Worm (Caenorhabditis elegans) whole organism, early embryonic: ENCODE results near the gene dpf-2.

Experiments
- B0310.2 ChIP-seq: sonication (generic microtip); optimal IDR thresholded peaks from 2 replicates; lab custom pipeline; 2016; ENCODE audit warnings: mild to moderate bottlenecking, missing genetic modification characterization, missing compliant biosample characterization
- F13C5.2 ChIP-seq: sonication (generic microtip); optimal IDR thresholded peaks from 2 replicates; lab custom pipeline; 2017; ENCODE audit warnings: mild to moderate bottlenecking, missing genetic modification characterization, inconsistent platforms, missing compliant biosample characterization
- aly-1 ChIP-seq: sonication (generic microtip); optimal IDR thresholded peaks from 2 replicates; lab custom pipeline; 2016; ENCODE audit warnings: missing genetic modification characterization, missing compliant biosample characterization
- ama-1 ChIP-seq: fragments of 150-350 bp; optimal IDR thresholded peaks from 2 replicates; lab custom pipeline; 2014
- ceh-13 ChIP-seq: fragments of 200-800 bp; sonication (Bioruptor generic); optimal IDR thresholded peaks from 2 replicates; lab custom pipeline; 2018; ENCODE audit warnings: mild to moderate bottlenecking, missing genetic modification characterization, missing compliant biosample characterization
- ceh-36 ChIP-seq: sonication (generic microtip); optimal IDR thresholded peaks from 2 replicates; lab custom pipeline; 2016; ENCODE audit warnings: missing genetic modification characterization, inconsistent platforms, missing compliant biosample characterization
- ets-7 ChIP-seq: sonication (generic microtip); optimal IDR thresholded peaks from 2 replicates; lab custom pipeline; 2016; ENCODE audit warnings: missing genotype, missing genetic modification characterization, missing compliant biosample characterization
- flt-1 ChIP-seq: fragments of 200-800 bp; sonication (Bioruptor generic); IDR thresholded peaks from 2 replicates; pipeline ENCODE4 v1.3.6; 2022; ENCODE audit warnings: missing genetic modification characterization, missing compliant biosample characterization
- hmbx-1 ChIP-seq: sonication (generic microtip); optimal IDR thresholded peaks from 2 replicates; lab custom pipeline; 2016; ENCODE audit warnings: mild to moderate bottlenecking, missing genetic modification characterization, missing compliant biosample characterization
- hmg-4 ChIP-seq: fragments of 200-800 bp; sonication (Bioruptor generic); optimal IDR thresholded peaks from 2 replicates; lab custom pipeline; 2018; ENCODE audit warnings: mild to moderate bottlenecking, missing genetic modification characterization, missing compliant biosample characterization
- hnd-1 ChIP-seq: sonication (generic microtip); optimal IDR thresholded peaks from 2 replicates; lab custom pipeline; 2016; ENCODE audit warnings: missing genetic modification characterization, missing compliant biosample characterization
- pes-1 ChIP-seq: fragments of 200-800 bp; sonication (Bioruptor generic); IDR thresholded peaks from 2 replicates; pipeline ENCODE4 v1.3.6; 2022; ENCODE audit warnings: missing genetic modification reagents, missing genetic modification characterization, missing compliant biosample characterization
- scrt-1 ChIP-seq: fragments of 200-800 bp; sonication (Bioruptor generic); IDR thresholded peaks from 2 replicates; pipeline ENCODE4 v1.3.6; 2022; ENCODE audit warnings: missing genetic modification characterization, missing compliant biosample characterization
- sea-1 ChIP-seq: fragments of 200-800 bp; sonication (Bioruptor generic); conservative IDR thresholded peaks from 2 replicates; pipeline ENCODE4 v1.3.6; 2022; ENCODE audit warnings: missing genetic modification characterization, missing compliant biosample characterization
- tbx-11 ChIP-seq: fragments of 200-800 bp; sonication (Bioruptor generic); IDR thresholded peaks from 2 replicates; pipeline ENCODE4 v1.3.6; 2022; ENCODE audit warnings: missing genetic modification characterization, missing compliant biosample characterization
- tbx-37 ChIP-seq: fragments of 200-800 bp; sonication (Bioruptor generic); conservative IDR thresholded peaks from 2 replicates; pipeline ENCODE4 v1.3.6; 2022; ENCODE audit warnings: missing genetic modification reagents, missing genetic modification characterization, missing compliant biosample characterization
- tra-4 ChIP-seq: sonication (generic microtip); optimal IDR thresholded peaks from 2 replicates; lab custom pipeline; 2017; ENCODE audit warnings: missing genetic modification characterization, missing compliant biosample characterization

The dpf-2 gene

DNA sequence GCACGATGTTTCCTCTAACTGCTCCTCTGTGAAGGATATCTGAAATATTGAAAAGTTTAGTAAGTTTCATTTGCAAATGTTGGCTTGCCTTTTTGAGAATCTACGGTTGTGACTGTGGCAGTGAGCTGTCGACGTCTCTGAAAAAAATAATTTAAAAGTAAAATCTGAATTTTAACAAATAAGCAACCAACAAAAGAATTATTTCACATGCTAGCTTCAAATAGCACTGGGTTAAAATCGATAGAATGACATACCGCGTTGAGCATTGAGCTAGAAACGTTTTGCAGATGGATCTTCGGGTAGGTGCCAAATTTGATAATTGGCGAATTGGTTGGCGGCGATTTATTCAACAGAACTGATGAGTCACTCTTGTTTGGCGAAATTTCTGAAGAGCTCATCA is 40.1 kb downstream of the dpf-2 start, which contains the start of gene F31F6.2:
F31F6.2 (minus strand) TSS at position 101 of the 400 bp plus-strand sequence.
- no peak for TF ChIP-seq flt-1
- no peak for TF ChIP-seq hnd-1 (tag; lab: Kevin White, UChicago)
- TF ChIP-seq tra-4 (tag; lab: Kevin White, UChicago), result no peak
- TF ChIP-seq ets-7 (tag; lab: Kevin White, UChicago), result no peak
- no peak for TF ChIP-seq scrt-1 (GFP tag; lab: Robert Waterston, UW)
- TF ChIP-seq sea-1 (GFP tag; lab: Robert Waterston, UW), result no peak
- no peak for TF ChIP-seq B0310.2 (tag; lab: Kevin White, UChicago)
- TF ChIP-seq hmbx-1 (tag; lab: Kevin White, UChicago), result no peak

DNA sequence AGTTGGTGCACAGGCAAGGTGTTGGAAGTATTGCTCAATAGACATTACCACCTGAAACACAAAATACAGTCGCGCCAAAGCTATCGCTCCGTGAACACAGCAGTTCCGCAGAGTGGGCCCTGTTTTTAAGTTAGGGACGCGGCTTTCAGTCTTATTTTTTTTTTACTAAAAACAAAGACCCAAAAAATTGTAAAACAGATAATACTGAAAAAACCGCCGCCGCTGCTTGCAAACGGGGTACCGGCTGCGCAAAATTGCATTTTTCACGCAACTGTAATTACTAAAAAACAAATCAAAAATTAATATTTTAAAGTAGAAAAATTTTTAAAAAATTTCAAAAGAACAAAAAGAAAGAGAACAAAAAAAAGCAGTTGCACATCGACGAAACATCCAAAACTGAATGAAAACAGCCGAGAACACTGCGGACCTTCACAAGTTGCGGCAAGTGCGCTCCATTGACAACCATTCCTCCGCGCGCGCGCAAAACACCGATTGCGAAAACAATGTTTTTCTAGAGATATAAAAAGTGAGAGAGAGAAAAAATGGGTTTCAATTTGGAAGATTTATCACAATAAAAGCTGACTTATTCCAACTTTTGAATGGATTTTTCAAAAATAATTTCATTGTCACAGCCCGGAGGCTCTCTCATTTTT is 41.3 kb downstream of the dpf-2 start, which contains the start of gene F31F6.3:
F31F6.3 (minus strand) TSS at position 51 of the 653 bp plus-strand sequence.
- TF ChIP-seq tbx-11 (GFP tag; lab: Robert Waterston, UW) (no peak), ceh-13 (GFP tag; lab: Kevin White, UChicago) (no peak), ets-7 (tag; lab: Kevin White, UChicago) (no peak), hmbx-1 (tag; lab: Kevin White, UChicago) (no peak), scrt-1 (GFP tag; lab: Robert Waterston, UW) (no peak), hmg-4 (GFP tag; lab: Kevin White, UChicago) (no peak), B0310.2 (tag; lab: Kevin White, UChicago) (no peak)

DNA sequence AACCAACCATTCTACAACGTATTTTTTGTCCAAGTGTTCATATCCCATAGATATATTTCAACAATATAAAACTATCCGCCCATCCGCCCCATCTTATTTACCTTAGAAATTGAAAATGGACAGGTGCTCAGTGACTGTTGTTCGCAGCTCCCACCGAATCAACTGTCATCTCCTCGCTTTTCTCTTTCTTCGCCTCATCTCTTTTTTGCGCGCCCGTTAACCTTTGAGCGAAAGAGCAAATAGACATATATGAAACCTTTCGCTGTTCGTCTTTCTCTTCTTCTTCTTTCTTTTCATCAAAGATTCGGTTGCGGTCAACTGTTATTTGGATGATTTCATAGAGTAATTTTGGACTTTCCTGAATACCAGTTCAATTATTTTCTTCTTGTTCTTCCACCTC is 44.0 kb downstream of the dpf-2 start, which contains the start of gene sssh-1:
sssh-1 (plus strand) TSS at position 301 of the 400 bp plus-strand sequence.
- no peak for TF ChIP-seq B0310.2 (tag; lab: Kevin White, UChicago)
- no peak for TF ChIP-seq hmg-4 (GFP tag; lab: Kevin White, UChicago)
- TF ChIP-seq tra-4 (tag; lab: Kevin White, UChicago), result no peak
- no peak for TF ChIP-seq ceh-36
- no peak for TF ChIP-seq pes-1 (GFP tag; lab: Robert Waterston, UW)
- TF ChIP-seq flt-1, result no peak
- no peak for TF ChIP-seq ets-7 (tag; lab: Kevin White, UChicago)
- no peak for TF ChIP-seq tbx-37 (GFP tag; lab: Robert Waterston, UW)
- TF ChIP-seq F13C5.2 (tag; lab: Kevin White, UChicago), result no peak

DNA sequence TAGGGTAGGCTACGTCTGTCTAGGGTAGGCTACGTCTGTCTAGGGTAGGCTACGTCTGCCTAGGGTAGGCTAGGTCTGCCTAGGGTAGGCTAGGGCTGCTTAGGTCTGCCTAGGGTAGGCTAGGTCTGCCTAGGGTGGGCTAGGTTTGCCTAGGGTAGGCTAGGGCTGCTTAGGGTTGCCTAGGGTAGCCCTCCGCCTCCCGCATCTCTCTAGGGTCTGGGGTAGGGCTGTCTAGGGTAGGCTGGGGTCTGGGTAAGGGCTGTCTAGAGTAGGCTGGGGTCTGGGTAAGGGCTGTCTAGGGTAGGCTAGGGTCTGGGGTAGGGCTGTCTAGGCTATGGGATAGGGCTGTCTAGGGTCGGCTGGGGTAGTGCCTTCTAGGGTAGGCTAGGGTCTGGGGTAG is 46.1 kb downstream of the dpf-2 start:
- TF ChIP-seq scrt-1 (GFP tag; lab: Robert Waterston, UW) (no peak), aly-1 (no peak), hnd-1 (tag; lab: Kevin White, UChicago) (no peak), ama-1 (lab: Kevin White, UChicago) (no peak)

DNA sequence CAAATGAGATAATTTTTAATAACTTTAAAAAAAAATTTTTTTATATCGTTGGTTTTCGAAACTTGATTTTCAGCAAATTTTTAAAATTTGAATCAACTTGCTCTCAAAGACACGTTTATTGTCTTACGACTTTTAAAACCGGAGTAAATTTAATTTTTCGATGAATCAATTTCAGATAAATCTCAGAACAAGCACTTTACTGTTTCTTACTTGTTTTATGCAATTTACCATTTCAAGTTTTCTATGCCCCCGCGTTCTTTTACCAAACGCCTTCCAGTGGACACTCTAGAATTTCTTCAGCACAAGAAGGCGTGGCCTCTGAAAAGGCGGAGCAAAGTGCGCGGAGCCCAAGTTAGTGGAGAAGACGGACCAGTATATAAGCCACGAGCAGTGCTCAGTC is 49.5 kb downstream of the dpf-2 start, which contains the start of gene flp-8:
flp-8 (plus strand) TSS at position 301 of the 400 bp plus-strand sequence.
- TF ChIP-seq F13C5.2 (tag; lab: Kevin White, UChicago), result no peak

DNA sequence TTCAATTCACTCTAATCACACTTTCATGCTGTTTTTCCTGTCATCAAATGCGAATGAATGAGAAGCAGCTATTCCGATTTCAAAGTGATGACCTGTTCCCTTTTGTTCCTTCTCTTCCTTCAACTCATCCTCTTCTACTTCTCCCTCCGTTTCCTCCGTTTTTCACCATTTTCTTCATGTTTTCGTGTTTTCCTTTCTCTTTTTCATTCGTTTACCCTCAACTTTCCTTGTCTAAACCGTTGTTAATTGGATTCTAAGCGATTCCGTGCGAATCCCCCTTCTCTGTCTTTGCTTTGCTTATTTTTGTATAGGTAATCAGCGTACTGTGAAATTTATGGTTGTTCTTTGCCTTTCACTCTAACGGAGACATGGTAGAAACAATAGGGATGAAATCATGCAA is 54.2 kb downstream of the dpf-2 start:
- TF ChIP-seq ama-1 (lab: Kevin White, UChicago) (no peak), hmg-4 (GFP tag; lab: Kevin White, UChicago) (no peak), ets-7 (tag; lab: Kevin White, UChicago) (no peak)
